Worm (Caenorhabditis elegans) whole organism, L4/young adult: ENCODE results near the gene clec-210.
"Not testable (repeated sequence)": the region's sequence is repeated elsewhere in the genome, so short reads cannot be mapped to it uniquely, and the experiment has no call there.

Experiments used
- W03F9.2 ChIP-seq: fragments of 150-350 bp; optimal IDR thresholded peaks from 2 replicates; lab custom pipeline; 2014; ENCODE audit warnings: missing biosample characterization, missing genetic modification characterization
- dao-5 ChIP-seq: sonication (generic microtip); optimal IDR thresholded peaks from 2 replicates; lab custom pipeline; 2016; ENCODE audit warnings: missing genotype, missing genetic modification characterization, moderate library complexity, missing compliant biosample characterization
- him-1 ChIP-seq: sonication (generic microtip); optimal IDR thresholded peaks from 2 replicates; lab custom pipeline; 2016; ENCODE audit warnings: missing genotype, missing genetic modification reagents, missing genetic modification characterization, missing compliant biosample characterization

Gene clec-210

DNA sequence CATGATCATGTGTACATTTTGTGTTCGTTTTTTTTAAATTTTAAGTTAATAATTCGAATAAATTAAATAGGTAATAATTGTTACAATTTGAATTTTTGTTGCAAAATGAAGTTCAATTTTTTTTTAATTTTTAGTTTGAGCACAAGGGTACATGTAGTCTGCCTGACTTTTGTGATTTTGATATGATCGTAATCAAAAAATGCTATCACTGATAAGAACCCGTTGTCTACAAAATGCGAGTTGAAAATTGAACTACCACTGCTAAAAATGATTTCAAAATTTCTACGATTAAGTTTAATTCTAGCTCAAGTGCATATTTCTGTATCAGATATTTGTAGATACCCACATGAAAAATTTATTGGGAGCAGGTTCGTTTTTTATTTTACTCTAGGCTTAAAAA is at the start of gene clec-210:
Gene clec-210 (plus strand): TSS at position 211 of the 400 bp plus-strand sequence.
- TF ChIP-seq W03F9.2 (no peak), dao-5 (no peak), him-1 (tag; lab: Kevin White, UChicago) (no peak)

ce11 chrV:3069101-3069500 is 49.1 kb upstream of the clec-210 start, which contains the start of gene str-40:
Gene str-40 (minus strand): TSS chrV:3069201.
- no peak for TF ChIP-seq him-1 (tag; lab: Kevin White, UChicago)
- no peak for TF ChIP-seq dao-5
- no peak for TF ChIP-seq W03F9.2

ce11 chrV:3071548-3071947 is 46.6 kb upstream of the clec-210 start, which contains the start of gene C50H11.13:
Gene C50H11.13 (minus strand): TSS chrV:3071648.
- TF ChIP-seq him-1 (tag; lab: Kevin White, UChicago) (no peak), W03F9.2 (no peak), dao-5 (no peak)

DNA sequence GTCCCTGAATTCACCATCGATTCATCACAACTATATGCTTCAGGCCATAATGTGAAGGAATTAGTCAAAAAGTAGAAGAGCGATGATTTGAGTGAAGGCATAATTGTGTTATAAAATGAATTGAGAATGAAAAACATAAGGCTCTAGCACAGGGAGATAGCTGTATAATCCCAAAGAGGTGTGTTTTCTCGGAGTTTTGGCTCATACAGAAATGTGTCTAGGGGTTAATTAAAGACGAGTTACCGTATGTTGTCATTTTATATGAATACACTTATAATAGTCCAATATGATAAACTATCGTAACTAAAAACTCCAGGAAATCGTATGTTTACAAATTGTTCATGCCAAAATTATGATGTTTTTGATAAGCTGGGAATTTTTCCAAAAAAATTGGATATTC is 37.4 kb upstream of the clec-210 start, which contains the start of gene srt-5:
Gene srt-5 (minus strand): TSS at position 101 of the 400 bp plus-strand sequence.
- no peak for TF ChIP-seq him-1 (tag; lab: Kevin White, UChicago)
- no peak for TF ChIP-seq dao-5
- TF ChIP-seq W03F9.2 = no peak

ce11 chrV:3081471-3081870 is 36.7 kb upstream of the clec-210 start, which contains the start of gene srt-7:
Gene srt-7 (plus strand): TSS chrV:3081771.
- TF ChIP-seq dao-5 = no peak
- TF ChIP-seq W03F9.2 = no peak
- no peak for TF ChIP-seq him-1 (tag; lab: Kevin White, UChicago)

- TF ChIP-seq dao-5 (no peak), him-1 (tag; lab: Kevin White, UChicago) (no peak), W03F9.2 (no peak)
Observed at ce11 chrV:3086260-3086659, 31.9 kb upstream of the clec-210 start, which contains the start of gene srt-8. Gene srt-8 (plus strand): TSS chrV:3086560.

ce11 chrV:3088768-3089167 is 29.4 kb upstream of the clec-210 start, which contains the start of gene acs-21:
Gene acs-21 (plus strand): TSS chrV:3089068.
- TF ChIP-seq him-1 (tag; lab: Kevin White, UChicago) = no peak

ce11 chrV:3094351-3094750 is 23.8 kb upstream of the clec-210 start, which contains the start of gene cyp-33C9:
Gene cyp-33C9 (minus strand): TSS chrV:3094561.
- TF ChIP-seq him-1 (tag; lab: Kevin White, UChicago) = no peak
- no peak for TF ChIP-seq dao-5
- TF ChIP-seq W03F9.2 = no peak

DNA sequence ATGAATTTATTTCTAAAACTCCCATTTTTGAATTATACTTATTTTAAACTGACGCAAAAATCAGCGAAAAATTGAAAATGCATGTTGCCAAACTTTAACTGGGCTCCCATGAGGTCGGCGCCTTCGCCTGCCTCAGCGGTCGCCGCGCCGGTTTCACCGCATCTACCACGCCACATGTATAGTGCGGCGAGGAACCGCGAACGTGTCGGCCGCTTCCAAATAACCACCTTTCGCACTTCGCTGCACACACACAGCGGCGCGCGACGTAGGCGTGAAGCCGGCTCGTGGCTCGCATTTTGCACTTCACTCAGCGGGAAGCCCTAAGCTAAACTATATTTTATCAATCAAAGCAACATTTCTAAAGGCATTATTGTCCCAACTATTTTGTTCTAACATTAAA is 17.6 kb upstream of the clec-210 start:
- no peak for TF ChIP-seq W03F9.2

- TF ChIP-seq W03F9.2; him-1 (tag; lab: Kevin White, UChicago); dao-5: not testable (repeated sequence)
Observed at ce11 chrV:3102049-3102448, 16.1 kb upstream of the clec-210 start, which contains the start of gene Y73C8C.4. Gene Y73C8C.4 (minus strand): TSS chrV:3102149.

- TF ChIP-seq him-1 (tag; lab: Kevin White, UChicago) (no peak), dao-5 (no peak), W03F9.2 (no peak)
Observed at ce11 chrV:3104134-3104533, 14.0 kb upstream of the clec-210 start, which contains the start of gene str-66. Gene str-66 (minus strand): TSS chrV:3104234.

DNA sequence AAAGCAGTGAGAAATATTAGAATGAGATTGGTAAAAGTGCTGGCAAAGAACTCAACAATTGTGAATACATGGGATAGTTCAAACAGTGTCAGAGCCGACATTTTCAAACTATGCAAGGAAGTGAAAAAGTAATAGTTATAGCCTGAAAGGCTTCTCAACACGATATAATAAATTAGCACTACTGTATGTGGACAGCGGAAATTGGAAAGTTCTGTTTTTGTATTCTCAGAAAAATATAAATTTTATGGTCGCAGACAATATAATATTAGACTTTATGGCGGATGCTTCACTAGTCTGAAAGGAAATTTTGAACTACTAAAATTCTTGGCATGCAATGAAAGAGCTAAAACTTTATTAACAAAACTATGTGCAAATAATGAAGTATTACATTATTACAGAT is 12.4 kb upstream of the clec-210 start, which contains the start of gene str-69:
Gene str-69 (minus strand): TSS at position 101 of the 400 bp plus-strand sequence.
- TF ChIP-seq dao-5 = no peak
- TF ChIP-seq W03F9.2 = no peak
- TF ChIP-seq him-1 (tag; lab: Kevin White, UChicago) = no peak

- TF ChIP-seq dao-5 = no peak
- TF ChIP-seq him-1 (tag; lab: Kevin White, UChicago) = no peak
- TF ChIP-seq W03F9.2 = no peak
Observed at ce11 chrV:3106785-3107184, 11.4 kb upstream of the clec-210 start.

ce11 chrV:3107450-3107849 is 10.7 kb upstream of the clec-210 start, which contains the start of gene str-68:
Gene str-68 (minus strand): TSS chrV:3107550.
- TF ChIP-seq W03F9.2 (no peak), him-1 (tag; lab: Kevin White, UChicago) (no peak), dao-5 (no peak)

DNA sequence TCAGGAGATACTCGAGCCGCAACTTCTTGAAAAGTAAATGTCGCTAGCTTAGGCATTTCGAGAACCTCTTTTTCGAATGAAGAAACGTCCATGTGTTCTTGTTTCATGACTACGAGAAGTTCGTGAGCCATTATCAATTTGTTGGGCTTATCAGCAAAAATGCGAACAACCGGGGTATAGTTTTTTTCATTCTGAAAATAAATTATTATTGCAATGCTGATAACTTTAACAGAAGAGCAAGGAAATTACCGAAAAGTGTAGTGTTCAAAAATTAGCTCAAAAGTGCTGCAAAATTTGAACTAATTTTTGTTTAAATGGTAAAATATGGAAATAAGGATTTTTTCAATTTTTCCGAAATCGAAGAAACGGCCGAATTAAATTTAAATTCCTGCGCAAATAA is 6.0 kb upstream of the clec-210 start:
- TF ChIP-seq him-1 (tag; lab: Kevin White, UChicago) (no peak), W03F9.2 (no peak), dao-5 (no peak)

DNA sequence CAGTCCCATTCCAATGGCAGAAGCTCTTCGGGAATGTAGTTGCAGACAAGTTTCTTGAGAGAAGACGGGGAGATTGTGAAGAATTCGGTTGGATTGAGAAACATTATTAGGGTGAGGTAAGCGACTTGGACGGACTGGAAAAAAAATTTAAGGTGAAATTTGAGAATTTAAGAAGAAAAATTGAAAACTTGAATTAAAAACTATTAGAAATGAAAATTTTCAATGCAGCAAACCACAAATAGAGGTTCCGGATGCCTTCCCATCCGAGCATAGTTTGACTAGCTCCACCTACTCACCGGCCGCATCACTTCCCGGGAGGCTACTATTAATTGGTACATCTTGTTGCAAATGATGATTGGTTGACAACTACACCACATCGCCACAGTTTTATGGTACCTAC is 4.4 kb upstream of the clec-210 start, which contains the start of gene Y73C8C.8:
Gene Y73C8C.8 (minus strand): TSS at position 101 of the 400 bp plus-strand sequence.
- TF ChIP-seq dao-5 (no peak), him-1 (tag; lab: Kevin White, UChicago) (no peak), W03F9.2 (no peak)
